Worm (Caenorhabditis elegans): Measurements from ENCODE around the gene Y38E10A.34.

ce11 chrII:12603667-12604621 is 27.0 kb upstream of the Y38E10A.34 start, which contains the start of the genes ceh-100 and lips-15:
- no peak for TF ChIP-seq tab-1 (GFP tag; IDR thresholded peaks at IDR 0.05)
- no peak for TF ChIP-seq cog-1 (tag; optimal IDR thresholded peaks at IDR 0.05)
